Worm (Caenorhabditis elegans): ENCODE results near the gene C03H5.3.

DNA sequence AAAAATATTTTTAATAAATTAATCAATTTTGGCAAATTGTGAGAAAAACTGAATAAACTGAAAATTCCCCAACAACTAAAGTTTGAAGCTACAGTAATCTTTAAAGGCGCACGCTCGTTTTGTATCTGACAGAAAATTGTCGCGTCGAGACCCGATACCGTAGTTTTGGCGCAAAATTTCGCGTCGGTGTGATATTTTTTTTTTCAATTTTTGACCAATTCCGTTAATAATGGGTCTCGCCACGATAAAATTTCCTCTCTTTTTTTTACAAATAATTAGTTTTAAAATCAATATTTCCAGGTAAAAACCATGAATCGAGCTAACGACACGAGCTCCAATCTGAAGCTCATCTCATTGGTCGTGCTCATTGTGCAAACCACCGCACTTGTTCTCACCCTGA is 2.6 kb downstream of the C03H5.3 start, which contains the start of gene nstp-4:
- TF ChIP-seq B0019.2 (GFP tag; conservative IDR thresholded peaks at IDR 0.05), result no peak
- TF ChIP-seq lin-40 (tag; optimal IDR thresholded peaks at IDR 0.05), result no peak

Measured in whole organism, young adult.